Fruit fly (Drosophila melanogaster) whole organism, embryonic: ENCODE measurements around the gene Pfas.

Source experiments
- Bdp1 ChIP-seq: fragments of 200-800 bp; sonication (Bioruptor generic); optimal IDR thresholded peaks from 3 replicates; lab custom pipeline; 2016; ENCODE audit warnings: missing biosample characterization, missing genetic modification characterization
- BtbVII ChIP-seq: fragments of 200-800 bp; sonication (Bioruptor generic); optimal IDR thresholded peaks from 3 replicates; lab custom pipeline; 2017; ENCODE audit warnings: missing biosample characterization, mild to moderate bottlenecking, missing genetic modification characterization
- CG10209 ChIP-seq: fragments of 200-800 bp; sonication (Bioruptor generic); optimal IDR thresholded peaks from 3 replicates; lab custom pipeline; 2017; ENCODE audit warnings: missing biosample characterization, mild to moderate bottlenecking, missing genetic modification characterization, missing genetic modification reagents
- CG10565 ChIP-seq: fragments of 200-800 bp; sonication (Bioruptor generic); optimal IDR thresholded peaks from 3 replicates; lab custom pipeline; 2016; ENCODE audit warnings: missing biosample characterization, mild to moderate bottlenecking, missing genetic modification characterization
- CG10979 ChIP-seq: fragments of 200-800 bp; sonication (Bioruptor generic); optimal IDR thresholded peaks from 2 replicates; lab custom pipeline; 2018; ENCODE audit warnings: missing biosample characterization, mild to moderate bottlenecking, missing genetic modification characterization, moderate library complexity
- CG12219 ChIP-seq: fragments of 200-800 bp; sonication (Bioruptor generic); optimal IDR thresholded peaks from 3 replicates; lab custom pipeline; 2018; ENCODE audit warnings: missing biosample characterization, mild to moderate bottlenecking, missing genetic modification characterization
- CG13296 ChIP-seq: fragments of 200-800 bp; sonication (Bioruptor generic); optimal IDR thresholded peaks from 3 replicates; lab custom pipeline; 2018; ENCODE audit warnings: missing biosample characterization, mild to moderate bottlenecking, missing genetic modification characterization
- CG13775 ChIP-seq: fragments of 200-800 bp; sonication (Bioruptor generic); optimal IDR thresholded peaks from 3 replicates; lab custom pipeline; 2017; ENCODE audit warnings: missing biosample characterization, mild to moderate bottlenecking, missing genetic modification characterization
- CG14860 ChIP-seq: fragments of 200-800 bp; sonication (Bioruptor generic); IDR thresholded peaks from 3 replicates; pipeline ENCODE4 v1.3.6; 2022; ENCODE audit warnings: missing biosample characterization, missing genetic modification characterization; ENCODE audit not compliant: partially characterized antibody
- CG16813 ChIP-seq: fragments of 200-800 bp; sonication (Bioruptor generic); IDR thresholded peaks from 3 replicates; pipeline ENCODE4 v1.3.6; 2022; ENCODE audit warnings: missing biosample characterization, missing genetic modification characterization; ENCODE audit not compliant: partially characterized antibody
- CG1832 ChIP-seq: fragments of 200-800 bp; sonication (Bioruptor generic); optimal IDR thresholded peaks from 2 replicates; lab custom pipeline; 2017; ENCODE audit warnings: missing biosample characterization, mild to moderate bottlenecking, missing genetic modification characterization, inconsistent platforms
- CG2875 ChIP-seq: fragments of 200-800 bp; sonication (Bioruptor generic); optimal IDR thresholded peaks from 2 replicates; lab custom pipeline; 2017; ENCODE audit warnings: missing biosample characterization, mild to moderate bottlenecking, missing genetic modification characterization, missing genetic modification reagents
- CG30431 ChIP-seq: fragments of 200-800 bp; sonication (Bioruptor generic); optimal IDR thresholded peaks from 2 replicates; lab custom pipeline; 2017; ENCODE audit warnings: missing biosample characterization, missing genetic modification characterization
- CG31365 ChIP-seq: fragments of 200-800 bp; sonication (Bioruptor generic); optimal IDR thresholded peaks from 2 replicates; lab custom pipeline; 2018; ENCODE audit warnings: missing biosample characterization, mild to moderate bottlenecking, missing genetic modification characterization
- CG3163 ChIP-seq: fragments of 200-800 bp; sonication (Bioruptor generic); optimal IDR thresholded peaks from 3 replicates; lab custom pipeline; 2016; ENCODE audit warnings: missing biosample characterization, missing genetic modification characterization
- CG33557 ChIP-seq: fragments of 200-800 bp; sonication (Bioruptor generic); optimal IDR thresholded peaks from 2 replicates; lab custom pipeline; 2019; ENCODE audit warnings: missing biosample characterization, mild to moderate bottlenecking, missing genetic modification characterization, moderate library complexity
- CG6175 ChIP-seq: fragments of 200-800 bp; sonication (Bioruptor generic); IDR thresholded peaks from 3 replicates; pipeline ENCODE4 v1.3.6; 2022; ENCODE audit warnings: missing biosample characterization, missing genetic modification characterization
- CG8924 ChIP-seq: fragments of 200-800 bp; optimal IDR thresholded peaks from 3 replicates; lab custom pipeline; 2019; ENCODE audit warnings: missing biosample characterization, mild to moderate bottlenecking, missing genetic modification characterization, moderate library complexity
- CG9609 ChIP-seq: fragments of 200-800 bp; sonication (Bioruptor generic); optimal IDR thresholded peaks from 3 replicates; lab custom pipeline; 2016; ENCODE audit warnings: missing biosample characterization, missing genetic modification characterization
- Dad ChIP-seq: fragments of 200-800 bp; sonication (Bioruptor generic); optimal IDR thresholded peaks from 3 replicates; lab custom pipeline; 2016; ENCODE audit warnings: missing biosample characterization, missing genetic modification characterization
- Hmx ChIP-seq: fragments of 200-800 bp; sonication (Bioruptor generic); optimal IDR thresholded peaks from 2 replicates; lab custom pipeline; 2016; ENCODE audit warnings: missing biosample characterization, missing genetic modification characterization
- Hr3 ChIP-seq: fragments of 200-800 bp; sonication (Bioruptor generic); optimal IDR thresholded peaks from 3 replicates; lab custom pipeline; 2016; ENCODE audit warnings: missing biosample characterization, missing genetic modification characterization
- Hsf ChIP-seq: fragments of 200-800 bp; sonication (Bioruptor generic); optimal IDR thresholded peaks from 3 replicates; lab custom pipeline; 2016; ENCODE audit warnings: missing biosample characterization, missing genetic modification characterization
- Lpt ChIP-seq: fragments of >200 bp; optimal IDR thresholded peaks from 2 replicates; lab custom pipeline; 2018; ENCODE audit warnings: missing biosample characterization, missing genetic modification characterization
- Oaz ChIP-seq: fragments of 200-800 bp; sonication (Bioruptor generic); IDR thresholded peaks from 2 replicates; pipeline ENCODE4 v1.3.6; 2022; ENCODE audit warnings: missing biosample characterization, missing genetic modification characterization
- Pdp1 ChIP-seq, 2 experiments: fragments of 200-800 bp; sonication (Bioruptor generic); optimal IDR thresholded peaks; 3 replicates each; lab custom pipeline; 2016; ENCODE audit warnings: missing biosample characterization in 2 of 2, missing genetic modification characterization in 2 of 2, mild to moderate bottlenecking in 1 of 2, moderate library complexity in 1 of 2
- Rfx ChIP-seq: fragments of 200-800 bp; sonication (Bioruptor generic); IDR thresholded peaks from 2 replicates; pipeline ENCODE4 v1.3.6; 2022; ENCODE audit warnings: missing biosample characterization, missing genetic modification characterization
- Xbp1 ChIP-seq: fragments of 200-800 bp; sonication (Bioruptor generic); optimal IDR thresholded peaks from 3 replicates; lab custom pipeline; 2016; ENCODE audit warnings: missing biosample characterization, mild to moderate bottlenecking, missing genetic modification characterization
- ap ChIP-seq: fragments of 200-800 bp; sonication (Bioruptor generic); IDR thresholded peaks from 2 replicates; pipeline ENCODE4 v1.3.6; 2022; ENCODE audit warnings: missing biosample characterization, missing genetic modification characterization
- br ChIP-seq: fragments of >200 bp; optimal IDR thresholded peaks from 2 replicates; lab custom pipeline; 2017
- chm ChIP-seq: fragments of 200-800 bp; sonication (Bioruptor generic); IDR thresholded peaks from 2 replicates; pipeline ENCODE4 v1.3.6; 2022; ENCODE audit warnings: missing biosample characterization, missing genetic modification characterization
- chn ChIP-seq: fragments of 200-800 bp; sonication (Bioruptor generic); optimal IDR thresholded peaks from 2 replicates; lab custom pipeline; 2016; ENCODE audit warnings: missing biosample characterization, missing genetic modification characterization
- da ChIP-seq: fragments of 200-800 bp; sonication (Bioruptor generic); optimal IDR thresholded peaks from 2 replicates; lab custom pipeline; 2016; ENCODE audit warnings: missing biosample characterization, missing genetic modification characterization
- disco-r ChIP-seq: fragments of 200-800 bp; sonication (Bioruptor generic); optimal IDR thresholded peaks from 2 replicates; lab custom pipeline; 2016; ENCODE audit warnings: missing biosample characterization, missing genetic modification characterization
- en ChIP-seq: fragments of 200-800 bp; sonication (Bioruptor generic); optimal IDR thresholded peaks from 2 replicates; lab custom pipeline; 2016; ENCODE audit warnings: missing biosample characterization, missing genetic modification characterization
- ewg ChIP-seq: fragments of 200-800 bp; sonication (Bioruptor generic); optimal IDR thresholded peaks from 3 replicates; lab custom pipeline; 2017; ENCODE audit warnings: mild to moderate bottlenecking, missing biosample characterization, missing genetic modification reagents, missing genetic modification characterization
- fd3F ChIP-seq: fragments of 200-800 bp; sonication (Bioruptor generic); optimal IDR thresholded peaks from 2 replicates; lab custom pipeline; 2018; ENCODE audit warnings: missing biosample characterization, mild to moderate bottlenecking, missing genetic modification characterization, moderate library complexity
- gcm ChIP-seq: fragments of 200-800 bp; sonication (Bioruptor generic); optimal IDR thresholded peaks from 2 replicates; lab custom pipeline; 2019; ENCODE audit warnings: missing biosample characterization, mild to moderate bottlenecking, missing genetic modification characterization, moderate library complexity
- gfzf ChIP-seq: fragments of 200-800 bp; sonication (Bioruptor generic); optimal IDR thresholded peaks from 2 replicates; lab custom pipeline; 2016; ENCODE audit warnings: missing biosample characterization, mild to moderate bottlenecking, missing genetic modification characterization, moderate library complexity
- gt ChIP-seq: fragments of 200-800 bp; sonication (Bioruptor generic); IDR thresholded peaks from 2 replicates; pipeline ENCODE4 v1.3.6; 2022; ENCODE audit warnings: missing biosample characterization, missing genetic modification characterization
- h ChIP-seq: fragments of >200 bp; optimal IDR thresholded peaks from 2 replicates; lab custom pipeline; 2017
- klu ChIP-seq: fragments of 200-800 bp; sonication (Bioruptor generic); IDR thresholded peaks from 2 replicates; pipeline ENCODE4 v1.3.6; 2022; ENCODE audit warnings: missing biosample characterization, missing genetic modification characterization
- lilli ChIP-seq: fragments of 200-800 bp; sonication (Bioruptor generic); optimal IDR thresholded peaks from 3 replicates; lab custom pipeline; 2016; ENCODE audit warnings: missing biosample characterization, missing genetic modification characterization
- pb ChIP-seq: fragments of 200-800 bp; sonication (Bioruptor generic); optimal IDR thresholded peaks from 3 replicates; lab custom pipeline; 2016; ENCODE audit warnings: missing biosample characterization, missing genetic modification characterization
- ro ChIP-seq: fragments of 200-800 bp; sonication (Bioruptor generic); IDR thresholded peaks from 2 replicates; pipeline ENCODE4 v1.3.6; 2022; ENCODE audit warnings: missing biosample characterization, missing genetic modification characterization
- row ChIP-seq: fragments of 200-800 bp; sonication (Bioruptor generic); IDR thresholded peaks from 3 replicates; pipeline ENCODE4 v1.3.6; 2022; ENCODE audit warnings: missing biosample characterization, missing genetic modification characterization
- seq ChIP-seq: fragments of 200-800 bp; sonication (Bioruptor generic); IDR thresholded peaks from 2 replicates; pipeline ENCODE4 v1.3.6; 2022; ENCODE audit warnings: missing biosample characterization, missing genetic modification characterization
- tll ChIP-seq, 2 experiments: fragments of 200-800 bp in 1 of 2; fragments of >200 bp in 1 of 2; sonication (Bioruptor generic) in 1 of 2; optimal IDR thresholded peaks; 2 replicates each; lab custom pipeline; 2017 to 2019; ENCODE audit warnings: missing biosample characterization in 2 of 2, missing genetic modification characterization in 2 of 2, mild to moderate bottlenecking in 1 of 2, moderate library complexity in 1 of 2
- usp ChIP-seq: fragments of >200 bp; optimal IDR thresholded peaks from 2 replicates; lab custom pipeline; 2017; ENCODE audit warnings: missing biosample characterization, missing genetic modification characterization
- z ChIP-seq: fragments of 200-800 bp; sonication (Bioruptor generic); IDR thresholded peaks from 3 replicates; pipeline ENCODE4 v1.3.6; 2022; ENCODE audit warnings: missing biosample characterization, missing genetic modification characterization

Pfas gene

DNA sequence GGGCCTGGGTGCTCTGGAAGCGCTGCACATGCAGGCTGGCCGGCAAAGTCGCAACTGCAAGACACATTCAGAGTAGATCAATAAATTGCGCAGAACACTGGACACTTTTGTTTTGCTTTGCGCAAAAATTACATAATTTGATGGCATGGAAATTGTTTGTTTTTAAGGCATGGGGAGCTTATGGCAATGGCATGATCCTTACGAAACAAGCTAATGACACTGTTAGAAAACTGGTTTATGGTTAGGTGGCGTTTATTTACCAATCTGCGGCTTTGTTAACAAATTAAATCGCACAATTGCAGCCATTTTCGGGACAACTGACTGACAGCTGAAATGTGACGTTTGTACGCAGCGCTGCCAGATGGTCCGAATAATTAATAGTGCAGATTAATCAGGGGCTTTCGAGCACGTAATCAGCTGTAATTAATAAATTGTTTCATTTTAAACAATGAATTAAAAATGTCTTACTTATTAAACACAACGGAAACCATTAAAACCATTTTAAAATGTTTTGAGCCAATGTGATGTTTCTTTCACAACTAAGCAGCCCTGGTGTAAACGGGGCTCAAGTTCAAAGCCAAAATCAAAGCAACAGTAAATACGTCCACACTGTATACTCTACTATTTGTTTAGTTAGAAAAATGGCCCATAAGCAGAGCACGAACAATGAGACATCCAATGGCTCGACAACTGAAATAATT, 16.7 kb upstream of the Pfas start, which contains the start of the genes ND-51 and CG13994 (continued):
- TF ChIP-seq Dad = peak; percentile 79
- peak; percentile 77 for TF ChIP-seq fd3F (GFP tag; lab: Kevin White, UChicago)
- peak; percentile 62 for TF ChIP-seq Hmx (GFP tag; lab: Kevin White, UChicago)
- TF ChIP-seq en = peak; percentile 44
- TF ChIP-seq gcm (GFP tag; lab: Kevin White, UChicago) = peak; percentile 41
- TF ChIP-seq BtbVII (GFP tag; lab: Kevin White, UChicago) = peak; percentile 55
- TF ChIP-seq CG12219 (GFP tag; lab: Kevin White, UChicago) = peak; percentile 58
- TF ChIP-seq klu (GFP tag; lab: Robert Waterston, UW) = peak; percentile 71
- TF ChIP-seq Rfx (GFP tag; lab: Robert Waterston, UW) = peak; percentile 88
- TF ChIP-seq Xbp1 = peak; percentile 91
- TF ChIP-seq CG10209 (GFP tag; lab: Kevin White, UChicago) = peak; percentile 71
- TF ChIP-seq chm = peak; percentile 70; the same call in 1 of the 2 replicates
- peak; percentile 42; the same call in 1 of the 2 replicates for TF ChIP-seq seq
- TF ChIP-seq CG10979 (tag; lab: Kevin White, UChicago) = peak; percentile 76
- TF ChIP-seq ap (GFP tag; lab: Robert Waterston, UW) = peak; percentile 47; the same call in 1 of the 2 replicates
- TF ChIP-seq gfzf (GFP tag; lab: Kevin White, UChicago) = peak; percentile 73
- TF ChIP-seq Hr3 (GFP tag; lab: Kevin White, UChicago) = peak; percentile 78
- TF ChIP-seq CG13775 (GFP tag; lab: Kevin White, UChicago) = peak; percentile 84
- TF ChIP-seq Lpt (GFP tag; lab: Kevin White, UChicago) = no peak
- peak; percentile 80 for TF ChIP-seq CG13296 (GFP tag; lab: Kevin White, UChicago)
- peak; percentile 76 for TF ChIP-seq da (GFP tag; lab: Kevin White, UChicago)
- no peak for TF ChIP-seq CG31365 (tag; lab: Kevin White, UChicago)
- peak; percentile 78 for TF ChIP-seq CG8924 (tag; lab: Kevin White, UChicago)
- TF ChIP-seq usp (GFP tag; lab: Kevin White, UChicago) = no peak
- peak; percentile 69 for TF ChIP-seq CG2875
- peak; percentile 82 for TF ChIP-seq CG9609 (GFP tag; lab: Kevin White, UChicago)
- TF ChIP-seq Bdp1 (GFP tag; lab: Kevin White, UChicago) = peak; percentile 69
- TF ChIP-seq z (GFP tag; lab: Robert Waterston, UW) = no peak
- TF ChIP-seq ro (GFP tag; lab: Robert Waterston, UW) = peak; percentile 42; the same call in 1 of the 2 replicates
- TF ChIP-seq gt (GFP tag; lab: Robert Waterston, UW) = no peak
- TF ChIP-seq Pdp1 (GFP tag; optimal IDR thresholded peaks at IDR 0.05; lab: Kevin White, UChicago) = peak; percentile 90 to 94
- no peak for TF ChIP-seq br (lab: Kevin White, UChicago)
- peak; percentile 91 for TF ChIP-seq Hsf (GFP tag; lab: Kevin White, UChicago)
- TF ChIP-seq tll (GFP tag; optimal IDR thresholded peaks at IDR 0.05; lab: Kevin White, UChicago) = peak; percentile 77 to 91
- TF ChIP-seq row (GFP tag; lab: Robert Waterston, UW) = peak; percentile 95
- TF ChIP-seq CG16813 (GFP tag; lab: Robert Waterston, UW) = no peak
- no peak for TF ChIP-seq CG1832 (GFP tag; lab: Kevin White, UChicago)
- peak; percentile 73 for TF ChIP-seq pb (GFP tag; lab: Kevin White, UChicago)
- peak; percentile 20 for TF ChIP-seq CG10565 (GFP tag; lab: Kevin White, UChicago)
- TF ChIP-seq CG30431 (GFP tag; lab: Kevin White, UChicago) = peak; percentile 69
- no peak for TF ChIP-seq h (lab: Kevin White, UChicago)
- peak; percentile 68 for TF ChIP-seq CG3163
- TF ChIP-seq CG33557 = peak; percentile 70
- peak; percentile 45; the same call in 1 of the 3 replicates for TF ChIP-seq CG6175 (GFP tag; lab: Robert Waterston, UW)
- peak; percentile 70 for TF ChIP-seq Oaz
- peak; percentile 87 for TF ChIP-seq ewg (GFP tag; lab: Kevin White, UChicago)
- peak; percentile 50 for TF ChIP-seq disco-r (GFP tag; lab: Kevin White, UChicago)
- TF ChIP-seq CG14860 (GFP tag; lab: Robert Waterston, UW) = no peak
- TF ChIP-seq chn (GFP tag; lab: Kevin White, UChicago) = peak; percentile 63
- TF ChIP-seq lilli = peak; percentile 93
